Worm (Caenorhabditis elegans) whole organism, L4 larva: Measurements from ENCODE around the gene str-101.
"Not testable (repeated sequence)": the region's sequence is repeated elsewhere in the genome, so short reads cannot be mapped to it uniquely, and the experiment has no call there.

Experiments used
- F10B5.3 ChIP-seq: sonication (generic microtip); optimal IDR thresholded peaks from 2 replicates; lab custom pipeline; 2016; ENCODE audit warnings: mild to moderate bottlenecking, missing genetic modification characterization, missing compliant biosample characterization
- F49E8.2 ChIP-seq: sonication (generic microtip); optimal IDR thresholded peaks from 2 replicates; lab custom pipeline; 2016; ENCODE audit warnings: missing compliant biosample characterization, mild to moderate bottlenecking, missing genetic modification characterization, borderline replicate concordance
- T20F7.1 ChIP-seq: fragments of 200-800 bp; sonication (Bioruptor generic); optimal IDR thresholded peaks from 2 replicates; lab custom pipeline; 2018; ENCODE audit warnings: mild to moderate bottlenecking, missing genetic modification characterization, missing compliant biosample characterization
- Y48G9A.11 ChIP-seq: fragments of 200-800 bp; sonication (Bioruptor generic); IDR thresholded peaks from 2 replicates; pipeline ENCODE4 v1.3.6; 2022; ENCODE audit warnings: missing genetic modification reagents, missing genetic modification characterization, missing compliant biosample characterization
- ZK546.5 ChIP-seq, 2 experiments: sonication (generic microtip); optimal IDR thresholded peaks; 2 replicates each; lab custom pipeline; 2017; ENCODE audit warnings: missing biosample characterization in 2 of 2, missing genetic modification characterization in 2 of 2
- aha-1 ChIP-seq: fragments of 150-350 bp; peaks from one replicate; lab custom pipeline; 2014; ENCODE audit warnings: missing biosample characterization, missing genetic modification characterization
- aly-2 ChIP-seq: sonication (generic microtip); optimal IDR thresholded peaks from 2 replicates; lab custom pipeline; 2018; ENCODE audit warnings: missing biosample characterization, missing genetic modification characterization
- arid-1 ChIP-seq: fragments of 200-800 bp; sonication (Bioruptor generic); conservative IDR thresholded peaks from 2 replicates; pipeline ENCODE4 v1.3.6; 2022; ENCODE audit warnings: missing genetic modification reagents, missing genetic modification characterization, missing compliant biosample characterization
- attf-4 ChIP-seq: sonication (generic microtip); optimal IDR thresholded peaks from 3 replicates; lab custom pipeline; 2017; ENCODE audit warnings: missing biosample characterization, missing genetic modification characterization
- ceh-20 ChIP-seq: fragments of 200-800 bp; sonication (Bioruptor generic); IDR thresholded peaks from 2 replicates; pipeline ENCODE4 v1.3.6; 2022; ENCODE audit warnings: missing genetic modification reagents, missing genetic modification characterization, missing compliant biosample characterization
- ceh-28 ChIP-seq: fragments of 150-350 bp; optimal IDR thresholded peaks from 2 replicates; lab custom pipeline; 2014; ENCODE audit warnings: missing biosample characterization, missing genetic modification reagents, missing genetic modification characterization
- ceh-62 ChIP-seq: sonication (generic microtip); optimal IDR thresholded peaks from 2 replicates; lab custom pipeline; 2017; ENCODE audit warnings: missing biosample characterization, missing genetic modification characterization
- daf-16 ChIP-seq, 3 experiments: sonication (generic microtip); optimal IDR thresholded peaks; 2 replicates each; lab custom pipeline; 2016 to 2017; ENCODE audit warnings: missing genetic modification characterization in 3 of 3, missing genetic modification reagents in 3 of 3, mild to moderate bottlenecking in 2 of 3, missing compliant biosample characterization in 2 of 3, missing biosample characterization in 1 of 3, moderate library complexity in 1 of 3
- daf-19 ChIP-seq: fragments of 200-800 bp; sonication (Bioruptor generic); conservative IDR thresholded peaks from 2 replicates; pipeline ENCODE4 v1.3.6; 2022; ENCODE audit warnings: missing genetic modification characterization, missing compliant biosample characterization
- dmd-9 ChIP-seq: fragments of 200-800 bp; sonication (Bioruptor generic); IDR thresholded peaks from 2 replicates; pipeline ENCODE4 v1.3.6; 2022; ENCODE audit warnings: missing genetic modification reagents, missing genetic modification characterization, missing compliant biosample characterization
- dve-1 ChIP-seq: sonication (generic microtip); optimal IDR thresholded peaks from 2 replicates; lab custom pipeline; 2017; ENCODE audit warnings: antibody characterized with exemption, mild to moderate bottlenecking, missing genetic modification characterization, missing compliant biosample characterization; ENCODE audit not compliant: insufficient read depth
- egl-43 ChIP-seq: fragments of 200-800 bp; sonication (Bioruptor generic); IDR thresholded peaks from 2 replicates; pipeline ENCODE4 v1.3.6; 2022; ENCODE audit warnings: missing genetic modification reagents, missing genetic modification characterization, missing compliant biosample characterization
- fkh-10 ChIP-seq: fragments of 150-350 bp; optimal IDR thresholded peaks from 2 replicates; lab custom pipeline; 2014; ENCODE audit warnings: missing biosample characterization, missing genetic modification reagents, missing genetic modification characterization
- fos-1 ChIP-seq: fragments of 150-350 bp; optimal IDR thresholded peaks from 2 replicates; lab custom pipeline; 2014; ENCODE audit warnings: missing biosample characterization, missing genetic modification characterization
- jun-1 ChIP-seq: fragments of 150-350 bp; optimal IDR thresholded peaks from 2 replicates; lab custom pipeline; 2014; ENCODE audit warnings: missing biosample characterization, missing genetic modification reagents, missing genetic modification characterization
- lim-7 ChIP-seq: fragments of 200-800 bp; sonication (Bioruptor generic); IDR thresholded peaks from 2 replicates; pipeline ENCODE4 v1.3.6; 2022; ENCODE audit warnings: missing genetic modification characterization, missing compliant biosample characterization
- lin-1 ChIP-seq: fragments of 200-800 bp; sonication (Bioruptor generic); IDR thresholded peaks from 2 replicates; pipeline ENCODE4 v1.3.6; 2022; ENCODE audit warnings: missing genetic modification reagents, missing genetic modification characterization, missing compliant biosample characterization
- lin-38 ChIP-seq: fragments of 200-800 bp; sonication (Bioruptor generic); IDR thresholded peaks from 2 replicates; pipeline ENCODE4 v1.3.6; 2022; ENCODE audit warnings: missing genetic modification reagents, missing genetic modification characterization, missing compliant biosample characterization
- mxl-3 ChIP-seq: fragments of 200-800 bp; sonication (Bioruptor generic); optimal IDR thresholded peaks from 2 replicates; lab custom pipeline; 2018; ENCODE audit warnings: mild to moderate bottlenecking, missing genetic modification characterization, missing compliant biosample characterization
- nhr-237 ChIP-seq: sonication (generic microtip); optimal IDR thresholded peaks from 2 replicates; lab custom pipeline; 2017; ENCODE audit warnings: missing biosample characterization, missing genetic modification characterization
- nhr-76 ChIP-seq: fragments of 150-350 bp; optimal IDR thresholded peaks from 2 replicates; lab custom pipeline; 2014; ENCODE audit warnings: missing biosample characterization, missing genetic modification characterization
- nhr-77 ChIP-seq: fragments of 150-350 bp; optimal IDR thresholded peaks from 2 replicates; lab custom pipeline; 2014; ENCODE audit warnings: missing biosample characterization, missing genetic modification characterization
- pha-4 ChIP-seq, 2 experiments: fragments of 150-350 bp in 1 of 2; fragments of 200-800 bp in 1 of 2; sonication (Bioruptor generic) in 1 of 2; IDR thresholded peaks in 1 of 2; optimal IDR thresholded peaks in 1 of 2; 2 replicates each; pipeline versions ENCODE4 v1.3.6 to Lab custom; 2014 to 2022; ENCODE audit warnings: missing genetic modification characterization in 2 of 2, missing genetic modification reagents in 2 of 2, missing biosample characterization in 1 of 2, missing compliant biosample characterization in 1 of 2
- php-3 ChIP-seq: fragments of 200-800 bp; sonication (Bioruptor generic); IDR thresholded peaks from 2 replicates; pipeline ENCODE4 v1.3.6; 2022; ENCODE audit warnings: missing genetic modification reagents, missing genetic modification characterization, missing compliant biosample characterization
- pqm-1 ChIP-seq: sonication (generic microtip); optimal IDR thresholded peaks from 2 replicates; lab custom pipeline; 2017; ENCODE audit warnings: missing biosample characterization, missing genetic modification characterization
- snpc-1.2 ChIP-seq: fragments of 200-800 bp; sonication (Bioruptor generic); IDR thresholded peaks from 2 replicates; pipeline ENCODE4 v1.3.6; 2022; ENCODE audit warnings: missing genetic modification reagents, missing genetic modification characterization, missing compliant biosample characterization
- spr-3 ChIP-seq: fragments of 200-800 bp; sonication (Bioruptor generic); optimal IDR thresholded peaks from 2 replicates; lab custom pipeline; 2018; ENCODE audit warnings: mild to moderate bottlenecking, missing genetic modification characterization, missing compliant biosample characterization
- tra-1 ChIP-seq: fragments of 200-800 bp; sonication (Bioruptor generic); IDR thresholded peaks from 2 replicates; pipeline ENCODE4 v1.3.6; 2022; ENCODE audit warnings: missing genetic modification reagents, missing genetic modification characterization, missing compliant biosample characterization
- unc-130 ChIP-seq: sonication (generic microtip); optimal IDR thresholded peaks from 2 replicates; lab custom pipeline; 2016; ENCODE audit warnings: missing genetic modification reagents, missing genetic modification characterization, missing compliant biosample characterization
- zag-1 ChIP-seq: fragments of 150-350 bp; optimal IDR thresholded peaks from 2 replicates; lab custom pipeline; 2014; ENCODE audit warnings: missing biosample characterization, missing genetic modification characterization
- zfp-3 ChIP-seq: fragments of 200-800 bp; sonication (Bioruptor generic); conservative IDR thresholded peaks from 2 replicates; pipeline ENCODE4 v1.3.6; 2022; ENCODE audit warnings: missing genetic modification reagents, missing genetic modification characterization, missing compliant biosample characterization
- ztf-11 ChIP-seq: fragments of 150-350 bp; optimal IDR thresholded peaks from 2 replicates; lab custom pipeline; 2014; ENCODE audit warnings: missing biosample characterization, missing genetic modification characterization

str-101 gene

DNA sequence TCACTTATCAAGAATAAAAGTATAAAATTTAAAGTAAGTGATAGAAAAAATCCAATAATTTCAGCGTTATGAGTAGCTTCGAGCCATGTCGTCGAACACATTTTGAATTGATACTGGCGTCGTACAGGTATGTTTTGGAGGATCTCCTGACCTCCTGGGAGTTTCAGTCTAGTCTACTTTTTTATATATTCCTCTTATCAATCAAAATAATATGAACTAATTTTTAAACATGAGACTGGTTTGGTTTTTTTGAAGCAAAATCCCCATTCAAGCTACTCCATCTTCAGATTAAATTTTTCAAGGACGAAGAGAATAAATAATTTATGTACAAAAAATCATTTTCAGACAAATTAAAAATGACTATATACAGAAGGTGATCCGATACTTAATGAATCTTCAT is at the start of gene str-101:
str-101 (minus strand) TSS at position 101 of the 400 bp plus-strand sequence.
- no peak for TF ChIP-seq dve-1 (tag; lab: Kevin White, UChicago)
- no peak for TF ChIP-seq ceh-28 (tag; lab: Kevin White, UChicago)
- TF ChIP-seq egl-43 (GFP tag; lab: Robert Waterston, UW): no peak
- TF ChIP-seq attf-4 (tag; lab: Kevin White, UChicago): no peak
- no peak for TF ChIP-seq ztf-11 (tag; lab: Kevin White, UChicago)
- no peak for TF ChIP-seq fos-1 (tag; lab: Kevin White, UChicago)
- no peak for TF ChIP-seq zfp-3 (GFP tag; lab: Robert Waterston, UW)
- TF ChIP-seq nhr-77 (tag; lab: Kevin White, UChicago): no peak
- no peak for TF ChIP-seq lin-38
- no peak for TF ChIP-seq lim-7 (GFP tag; lab: Robert Waterston, UW)
- TF ChIP-seq lin-1 (GFP tag; lab: Robert Waterston, UW): no peak
- TF ChIP-seq zag-1: no peak
- TF ChIP-seq aly-2 (tag; lab: Kevin White, UChicago): no peak
- no peak for TF ChIP-seq F49E8.2 (tag; lab: Kevin White, UChicago)
- TF ChIP-seq ceh-62 (tag; lab: Kevin White, UChicago): no peak
- no peak for TF ChIP-seq dmd-9 (GFP tag; lab: Robert Waterston, UW)
- no peak for TF ChIP-seq php-3 (GFP tag; lab: Robert Waterston, UW)
- TF ChIP-seq daf-19 (GFP tag; lab: Robert Waterston, UW): no peak

- TF ChIP-seq arid-1 (GFP tag; lab: Robert Waterston, UW): no peak
- TF ChIP-seq Y48G9A.11 (GFP tag; lab: Robert Waterston, UW): no peak
- no peak for TF ChIP-seq nhr-76 (tag; lab: Kevin White, UChicago)
- TF ChIP-seq ceh-62 (tag; lab: Kevin White, UChicago): no peak
- TF ChIP-seq T20F7.1: no peak
- no peak for TF ChIP-seq daf-16 (GFP tag; optimal IDR thresholded peaks at IDR 0.05; lab: Kevin White, UChicago)
- no peak for TF ChIP-seq daf-16 (tag; optimal IDR thresholded peaks at IDR 0.05; lab: Kevin White, UChicago)
- no peak for TF ChIP-seq pqm-1 (tag; lab: Kevin White, UChicago)
- TF ChIP-seq pha-4 (GFP tag; IDR thresholded peaks at IDR 0.05; lab: Robert Waterston, UW): no peak
- TF ChIP-seq pha-4 (tag; optimal IDR thresholded peaks at IDR 0.05; lab: Kevin White, UChicago): no peak
- no peak for TF ChIP-seq unc-130 (GFP tag; lab: Kevin White, UChicago)
- no peak for TF ChIP-seq F10B5.3
- TF ChIP-seq ceh-28 (tag; lab: Kevin White, UChicago): no peak
- TF ChIP-seq spr-3 (GFP tag; lab: Kevin White, UChicago): no peak
- no peak for TF ChIP-seq ZK546.5 (tag; optimal IDR thresholded peaks at IDR 0.05; lab: Kevin White, UChicago)
- no peak for TF ChIP-seq jun-1 (tag; lab: Kevin White, UChicago)
- no peak for TF ChIP-seq tra-1
- no peak for TF ChIP-seq lim-7 (GFP tag; lab: Robert Waterston, UW)
- TF ChIP-seq ceh-20 (GFP tag; lab: Robert Waterston, UW): no peak
- TF ChIP-seq fkh-10 (GFP tag; lab: Kevin White, UChicago): no peak
Measured at ce11 chrV:15758449-15758848, 46.7 kb upstream of the str-101 start, which contains the start of gene str-9. Gene str-9 (plus strand): TSS chrV:15758749.

DNA sequence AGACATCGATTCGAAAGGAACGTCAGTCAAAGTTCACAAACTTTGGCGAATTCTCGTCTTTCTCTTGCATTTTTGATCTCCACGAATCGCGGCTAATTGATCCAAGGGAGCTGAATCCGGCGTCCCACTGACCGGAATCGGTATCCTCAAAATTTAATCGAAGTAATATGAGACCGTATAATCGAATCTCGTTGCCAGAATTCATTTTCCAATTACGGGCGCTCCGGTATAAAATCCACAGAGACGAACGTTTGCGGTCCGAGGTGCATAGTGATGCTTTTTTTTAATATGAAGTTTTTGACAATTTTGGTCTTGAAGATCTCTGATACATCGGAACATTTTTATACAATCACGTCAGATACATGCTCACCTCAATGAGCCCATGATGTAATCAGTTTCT is 45.8 kb upstream of the str-101 start:
- no peak for TF ChIP-seq fos-1 (tag; lab: Kevin White, UChicago)
- TF ChIP-seq aha-1 (tag; lab: Kevin White, UChicago): peak; percentile 92
- TF ChIP-seq mxl-3 (GFP tag; lab: Kevin White, UChicago): no peak

- not testable (repeated sequence) for TF ChIP-seq nhr-237; snpc-1.2 (GFP tag; lab: Robert Waterston, UW); arid-1 (GFP tag; lab: Robert Waterston, UW)
- TF ChIP-seq, all 104 proteins: peak for 0; not testable (repeated sequence) for 104
Measured at ce11 chrV:15754731-15755130, 42.9 kb upstream of the str-101 start, which contains the start of gene str-8. Gene str-8 (plus strand): TSS chrV:15755031.
